Worm (Caenorhabditis elegans): ENCODE results near the gene Y57G11C.1131.
A peak's percentile ranks its signal among the peaks of the same experiment; 100 is the strongest.

The Y57G11C.1131 gene

DNA sequence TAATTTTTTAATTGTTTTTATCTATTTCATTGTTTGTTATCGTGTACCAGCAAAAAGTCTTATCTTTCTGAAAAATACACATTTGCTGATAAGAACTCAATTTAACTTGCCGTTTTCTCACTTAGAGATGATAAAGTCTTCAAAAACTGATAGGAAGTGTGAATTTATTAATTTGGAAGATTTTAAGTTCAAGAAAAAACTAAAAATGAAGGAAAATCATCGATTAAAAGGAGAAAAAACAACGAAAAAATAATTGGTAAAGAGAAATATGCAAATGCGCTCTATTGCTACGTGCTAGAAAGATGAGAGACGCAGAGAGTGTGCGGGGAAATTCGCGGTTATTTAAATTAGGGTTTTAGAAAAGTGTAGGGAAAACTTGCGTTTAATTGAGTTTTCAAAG, 26.6 kb downstream of the Y57G11C.1131 start (continued):
- TF ChIP-seq fkh-10 (GFP tag; optimal IDR thresholded peaks at IDR 0.05), result no peak
- TF ChIP-seq C38D4.7 (GFP tag; optimal IDR thresholded peaks at IDR 0.05), result no peak
- TF ChIP-seq nhr-232 (tag; optimal IDR thresholded peaks at IDR 0.05), result no peak
- TF ChIP-seq ceh-14 (tag; optimal IDR thresholded peaks at IDR 0.05), result no peak
- no peak for TF ChIP-seq ref-2 (tag; optimal IDR thresholded peaks at IDR 0.05)
- no peak for TF ChIP-seq ceh-9 (tag; optimal IDR thresholded peaks at IDR 0.05)
- no peak for TF ChIP-seq madf-2 (tag; optimal IDR thresholded peaks at IDR 0.05)
- TF ChIP-seq elt-2 (tag; optimal IDR thresholded peaks at IDR 0.05), result peak; percentile 98
- TF ChIP-seq pros-1 (tag; optimal IDR thresholded peaks at IDR 0.05), result no peak
- TF ChIP-seq pha-4 (tag; optimal IDR thresholded peaks at IDR 0.05), result no peak
- TF ChIP-seq lin-11 (tag; optimal IDR thresholded peaks at IDR 0.05), result no peak
- no peak for TF ChIP-seq ceh-19 (GFP tag; optimal IDR thresholded peaks at IDR 0.05)
- TF ChIP-seq tbx-7 (tag; optimal IDR thresholded peaks at IDR 0.05), result no peak
- TF ChIP-seq unc-42 (tag; optimal IDR thresholded peaks at IDR 0.05), result peak; percentile 22
- peak; percentile 51 for TF ChIP-seq unc-55 (GFP tag; optimal IDR thresholded peaks at IDR 0.05)

DNA sequence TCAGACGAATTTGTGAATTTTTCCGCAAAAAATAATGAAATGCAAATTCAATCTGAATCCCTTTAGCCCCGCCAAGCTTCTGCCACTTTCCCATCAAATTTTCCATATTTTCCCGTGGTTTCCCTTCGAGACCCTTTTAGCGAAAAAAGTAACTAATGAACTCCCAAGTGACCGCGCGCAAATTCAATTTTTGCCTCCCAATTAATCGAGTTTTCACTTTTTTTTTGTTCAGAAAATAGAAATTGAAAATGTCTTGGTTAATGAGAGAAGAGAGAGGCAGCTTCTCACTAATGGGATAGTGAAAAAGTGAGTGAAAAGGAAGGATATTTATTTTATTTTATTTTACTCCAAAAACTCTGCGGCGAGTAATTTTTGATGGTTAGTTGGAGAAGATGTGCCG, 27.3 kb downstream of the Y57G11C.1131 start:
- TF ChIP-seq unc-42 (tag; optimal IDR thresholded peaks at IDR 0.05) (peak; percentile 84), tbx-7 (tag; optimal IDR thresholded peaks at IDR 0.05) (no peak), ceh-18 (tag; optimal IDR thresholded peaks at IDR 0.05) (no peak)

DNA sequence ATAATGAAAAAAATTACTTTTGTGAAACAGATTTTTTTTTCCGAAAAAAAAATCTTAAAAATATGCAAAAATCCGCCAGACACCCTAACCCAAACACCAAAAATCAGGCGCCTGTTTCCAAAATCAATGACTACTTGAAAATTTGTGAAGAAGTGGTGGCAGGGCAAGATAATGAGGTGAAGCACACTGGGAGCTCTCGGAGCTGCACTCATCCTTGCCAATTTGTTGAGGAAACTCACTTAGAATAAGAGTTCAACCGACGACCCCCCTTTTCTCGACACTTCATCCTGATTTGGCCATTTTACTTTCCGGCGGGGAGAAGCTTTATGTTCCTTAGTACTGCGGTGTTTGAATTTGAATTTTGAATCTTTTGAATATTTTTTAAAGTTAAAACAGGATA, 45.4 kb downstream of the Y57G11C.1131 start:
- TF ChIP-seq unc-3 (GFP tag; conservative IDR thresholded peaks at IDR 0.05) (no peak), unc-3 (tag; optimal IDR thresholded peaks at IDR 0.05) (no peak), unc-42 (tag; optimal IDR thresholded peaks at IDR 0.05) (peak; percentile 49), pax-1 (tag; optimal IDR thresholded peaks at IDR 0.05) (no peak), hlh-13 (GFP tag; optimal IDR thresholded peaks at IDR 0.05) (no peak), eyg-1 (tag; optimal IDR thresholded peaks at IDR 0.05) (no peak), dve-1 (tag; optimal IDR thresholded peaks at IDR 0.05) (no peak), sdc-2 (tag; optimal IDR thresholded peaks at IDR 0.05) (no peak)

DNA sequence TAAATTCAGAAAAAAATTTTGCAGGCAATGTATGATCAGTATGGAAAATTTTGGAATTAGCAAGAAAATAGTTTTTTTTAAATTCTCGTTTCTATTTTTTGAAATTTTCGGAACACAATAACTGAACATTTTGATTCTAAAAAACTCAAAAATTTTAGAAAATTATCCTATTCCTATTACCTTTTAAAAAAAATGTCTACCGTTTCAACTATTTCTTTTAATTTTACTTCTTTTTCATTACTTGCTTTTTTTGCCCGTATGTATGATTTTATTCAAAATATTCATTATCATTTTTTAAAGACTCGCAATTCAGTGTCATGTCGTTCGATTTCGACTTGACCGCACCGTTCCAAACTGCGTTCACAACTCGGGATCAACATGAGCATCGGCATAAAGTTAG, 48.5 kb downstream of the Y57G11C.1131 start, which contains the start of gene atln-2:
TSS of gene atln-2 (plus strand) at position 301 of the 400 bp plus-strand sequence.
- TF ChIP-seq T23F11.4 (GFP tag; optimal IDR thresholded peaks at IDR 0.05), result no peak
- no peak for TF ChIP-seq pros-1 (tag; optimal IDR thresholded peaks at IDR 0.05)
- TF ChIP-seq K02D7.2 (tag; optimal IDR thresholded peaks at IDR 0.05), result no peak
- TF ChIP-seq nhr-11 (tag; optimal IDR thresholded peaks at IDR 0.05), result no peak
- no peak for TF ChIP-seq ceh-48 (tag; optimal IDR thresholded peaks at IDR 0.05)
- no peak for TF ChIP-seq lin-11 (tag; optimal IDR thresholded peaks at IDR 0.05)
- no peak for TF ChIP-seq syd-9 (tag; optimal IDR thresholded peaks at IDR 0.05)
- no peak for TF ChIP-seq rnt-1 (tag; optimal IDR thresholded peaks at IDR 0.05)
- TF ChIP-seq ceh-18 (tag; optimal IDR thresholded peaks at IDR 0.05), result no peak
- TF ChIP-seq ama-1 (optimal IDR thresholded peaks at IDR 0.05), result no peak

Data from whole organism, late embryonic.